Worm (Caenorhabditis elegans): ENCODE measurements around the gene K05F1.6.
A peak's percentile ranks its signal among the peaks of the same experiment; 100 is the strongest.
"Not testable (repeated sequence)": the region's sequence is repeated elsewhere in the genome, so short reads cannot be mapped to it uniquely, and the experiment has no call there.

K05F1.6 gene

ce11 chrII:5748395-5748794, 33.9 kb upstream of the K05F1.6 start:
- TF ChIP-seq ham-2 (GFP tag; optimal IDR thresholded peaks at IDR 0.05) (no peak), mab-5 (tag; optimal IDR thresholded peaks at IDR 0.05) (no peak), lin-32 (GFP tag; optimal IDR thresholded peaks at IDR 0.05) (no peak), nhr-28 (tag; optimal IDR thresholded peaks at IDR 0.05) (no peak), mep-1 (tag; optimal IDR thresholded peaks at IDR 0.05) (no peak), nhr-12 (tag; optimal IDR thresholded peaks at IDR 0.05) (no peak), ceh-39 (tag; optimal IDR thresholded peaks at IDR 0.05) (no peak), lsy-2 (tag; optimal IDR thresholded peaks at IDR 0.05) (no peak), nhr-2 (tag; optimal IDR thresholded peaks at IDR 0.05) (no peak), snpc-4 (tag; optimal IDR thresholded peaks at IDR 0.05) (no peak), sem-2 (GFP tag; optimal IDR thresholded peaks at IDR 0.05) (no peak), bed-3 (GFP tag; optimal IDR thresholded peaks at IDR 0.05) (no peak), unc-39 (tag; optimal IDR thresholded peaks at IDR 0.05) (no peak), tbx-8 (GFP tag; optimal IDR thresholded peaks at IDR 0.05) (no peak), elt-1 (tag; optimal IDR thresholded peaks at IDR 0.05; ENCODE audit: borderline replicate concordance, insufficient read depth) (no peak), mls-2 (tag; optimal IDR thresholded peaks at IDR 0.05) (no peak), cnd-1 (tag; optimal IDR thresholded peaks at IDR 0.05) (no peak)

DNA sequence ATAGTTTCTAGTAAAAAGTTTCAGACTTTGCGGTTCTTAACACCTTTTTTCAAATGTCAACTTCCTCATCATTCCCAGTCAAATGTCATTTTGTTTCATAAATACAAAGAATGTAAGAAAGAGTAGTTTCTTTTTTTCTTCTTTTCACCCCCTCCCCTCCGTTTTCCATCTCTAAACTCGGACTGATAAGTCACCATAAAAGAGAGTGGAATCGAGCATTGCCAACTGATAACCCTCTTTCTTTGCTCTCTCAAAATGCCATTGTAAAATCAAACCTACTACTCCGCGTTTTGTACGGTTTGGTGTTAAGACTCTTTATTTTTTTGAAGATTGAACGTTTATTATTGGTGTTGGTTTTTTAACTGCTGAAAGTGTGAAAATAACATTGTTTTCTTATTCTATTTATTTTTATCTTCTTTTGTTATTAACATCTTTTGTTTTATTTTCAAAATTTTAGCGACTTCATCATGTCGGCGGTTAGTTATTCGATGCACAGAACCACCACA, 32.5 kb upstream of the K05F1.6 start, which contains the start of gene ifb-2:
Gene ifb-2 (plus strand): TSS at position 456 of the 506 bp plus-strand sequence.
- no peak for TF ChIP-seq pha-4 (tag; optimal IDR thresholded peaks at IDR 0.05)
- no peak for TF ChIP-seq unc-120 (tag; optimal IDR thresholded peaks at IDR 0.05; ENCODE audit: poor library complexity, severe bottlenecking)
- TF ChIP-seq unc-39 (tag; optimal IDR thresholded peaks at IDR 0.05): no peak
- TF ChIP-seq M03D4.4 (tag; optimal IDR thresholded peaks at IDR 0.05): no peak
- TF ChIP-seq bed-3 (GFP tag; optimal IDR thresholded peaks at IDR 0.05): no peak
- no peak for TF ChIP-seq sem-2 (GFP tag; optimal IDR thresholded peaks at IDR 0.05)
- TF ChIP-seq lin-13 (tag; optimal IDR thresholded peaks at IDR 0.05): no peak
- no peak for TF ChIP-seq ceh-43 (GFP tag; optimal IDR thresholded peaks at IDR 0.05)
- TF ChIP-seq mls-2 (tag; optimal IDR thresholded peaks at IDR 0.05): no peak
- no peak for TF ChIP-seq unc-62 (GFP tag; optimal IDR thresholded peaks at IDR 0.05)
- TF ChIP-seq ces-1 (GFP tag; optimal IDR thresholded peaks at IDR 0.05): no peak
- TF ChIP-seq nhr-237 (tag; optimal IDR thresholded peaks at IDR 0.05): no peak

DNA sequence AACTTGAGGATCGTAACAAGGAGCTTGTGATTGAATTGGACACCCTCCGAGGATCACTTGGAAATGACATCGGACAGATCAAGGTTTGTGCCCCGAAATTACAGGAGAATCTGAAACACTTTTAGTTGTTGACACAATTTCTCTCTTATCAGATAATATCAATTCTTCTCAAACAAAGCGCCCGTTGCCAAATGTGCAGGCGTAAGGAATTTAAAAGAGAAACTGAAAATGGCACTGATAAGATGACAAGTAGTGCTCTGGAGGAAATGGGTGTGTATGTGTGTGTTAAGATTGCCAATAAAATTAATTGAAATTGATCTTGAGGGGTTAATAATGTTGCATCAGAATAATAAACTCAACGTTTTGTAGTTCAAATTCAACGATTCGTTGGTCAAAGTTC, 31.0 kb upstream of the K05F1.6 start:
- TF ChIP-seq M03D4.4 (tag; optimal IDR thresholded peaks at IDR 0.05) (no peak), nhr-28 (tag; optimal IDR thresholded peaks at IDR 0.05) (no peak), unc-62 (GFP tag; optimal IDR thresholded peaks at IDR 0.05) (no peak)

- TF ChIP-seq lsy-2 (tag; optimal IDR thresholded peaks at IDR 0.05) (no peak), nhr-12 (tag; optimal IDR thresholded peaks at IDR 0.05) (no peak)
Measured at ce11 chrII:5754168-5754567, 28.2 kb upstream of the K05F1.6 start, which contains the start of gene F10C1.8. Gene F10C1.8, plus strand, starts transcription at chrII:5754468.

DNA sequence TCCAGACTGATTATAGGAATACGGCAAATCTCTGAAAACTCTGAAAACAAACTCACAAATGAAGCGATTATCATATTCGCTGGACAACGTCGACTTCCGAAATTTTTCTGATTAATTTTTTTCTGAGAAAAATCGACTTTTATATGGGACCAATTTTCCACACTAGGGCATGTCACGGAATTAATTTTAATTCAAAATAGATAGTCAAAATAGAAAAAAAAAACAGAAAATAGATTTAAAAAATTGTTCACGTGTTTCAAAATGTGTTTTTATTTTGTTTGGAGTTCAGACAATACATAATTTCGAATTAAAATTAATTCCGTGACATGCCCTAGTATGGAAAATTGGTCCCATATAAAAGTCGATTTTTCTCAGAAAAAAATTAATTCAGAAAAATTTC, 24.7 kb upstream of the K05F1.6 start, which contains the start of the genes F10C1.3 and F10C1.23:
Gene F10C1.3 (minus strand): TSS at position 101 of the 400 bp plus-strand sequence.
Gene F10C1.23 (plus strand): TSS at position 385 of the 400 bp plus-strand sequence.
- TF ChIP-seq drap-1 (GFP tag; optimal IDR thresholded peaks at IDR 0.05); cnd-1 (tag; optimal IDR thresholded peaks at IDR 0.05); nhr-76 (tag; optimal IDR thresholded peaks at IDR 0.05): not testable (repeated sequence)

DNA sequence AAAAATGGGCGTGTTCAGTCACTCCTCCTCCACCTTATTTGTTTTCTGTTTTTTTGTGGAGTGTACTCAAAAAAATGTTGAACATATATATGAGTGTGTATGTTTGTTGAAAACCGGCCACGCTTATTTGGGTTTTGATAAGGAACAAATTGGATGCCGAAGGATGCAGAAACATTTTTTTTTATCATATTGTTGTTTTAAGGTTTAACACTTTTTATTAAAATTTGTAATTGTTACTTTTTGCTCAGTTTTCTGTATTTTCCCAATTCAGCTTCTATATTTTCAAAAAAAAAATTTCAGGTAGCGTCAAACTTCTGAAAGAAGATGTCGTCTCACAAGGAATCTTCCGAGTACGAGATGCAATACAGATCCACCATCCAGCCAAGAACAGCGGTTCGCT, 17.0 kb upstream of the K05F1.6 start, which contains the start of gene ifb-1:
Gene ifb-1 (plus strand): TSS at position 301 of the 400 bp plus-strand sequence.
- TF ChIP-seq mls-2 (tag; optimal IDR thresholded peaks at IDR 0.05): no peak

DNA sequence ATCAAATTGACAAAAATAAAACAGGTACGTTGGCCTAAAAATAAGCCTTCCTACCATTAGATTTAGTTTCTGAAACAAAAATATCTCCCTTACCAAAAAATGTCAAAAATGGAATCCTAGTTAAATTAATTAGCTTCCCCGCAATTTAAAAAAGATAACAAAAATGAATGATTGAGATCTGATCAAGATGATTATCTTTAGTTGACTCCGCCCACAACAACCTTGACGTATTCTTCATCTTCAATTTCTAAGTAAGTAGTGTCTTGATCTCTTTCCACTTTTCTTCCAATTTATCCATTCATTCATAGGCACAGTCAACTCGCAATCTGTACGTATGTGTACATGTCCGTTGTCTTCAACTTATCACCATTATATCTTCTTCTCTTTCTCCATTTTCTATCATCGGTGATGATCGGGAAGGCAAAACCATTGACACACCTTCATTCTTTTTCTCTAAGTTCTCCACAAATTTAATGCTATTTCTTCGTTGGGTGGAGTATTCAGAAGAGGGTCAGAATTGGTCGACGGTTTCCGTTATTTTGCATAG, 14.0 kb upstream of the K05F1.6 start:
- TF ChIP-seq elt-1 (tag; optimal IDR thresholded peaks at IDR 0.05; ENCODE audit: borderline replicate concordance, insufficient read depth): peak; percentile 86
- no peak for TF ChIP-seq nhr-28 (tag; optimal IDR thresholded peaks at IDR 0.05)
